Worm (Caenorhabditis elegans) whole organism, mixed stage, embryonic: ENCODE measurements around the gene col-34.

Experiments used
- ces-1 ChIP-seq: fragments of 150-350 bp; optimal IDR thresholded peaks from 2 replicates; lab custom pipeline; 2014; ENCODE audit warnings: missing biosample characterization, missing genetic modification reagents, missing genetic modification characterization
- mep-1 ChIP-seq: fragments of 150-350 bp; optimal IDR thresholded peaks from 2 replicates; lab custom pipeline; 2017; ENCODE audit warnings: missing biosample characterization, missing genetic modification reagents, missing genetic modification characterization, inconsistent platforms
- nhr-76 ChIP-seq: sonication (generic microtip); optimal IDR thresholded peaks from 2 replicates; lab custom pipeline; 2017; ENCODE audit warnings: missing biosample characterization, missing genetic modification characterization
- pha-4 ChIP-seq: fragments of 150-350 bp; optimal IDR thresholded peaks from 2 replicates; lab custom pipeline; 2018; ENCODE audit warnings: missing biosample characterization, missing genetic modification reagents, missing genetic modification characterization
- unc-39 ChIP-seq: fragments of 150-350 bp; optimal IDR thresholded peaks from 2 replicates; lab custom pipeline; 2014; ENCODE audit warnings: missing biosample characterization, missing genetic modification characterization

ce11 chrIV:4272167-4272566 lies 27.8 kb upstream of the col-34 start, which contains the start of gene F36A4.1:
- TF ChIP-seq mep-1 (tag; lab: Kevin White, UChicago) (no peak), unc-39 (tag; lab: Kevin White, UChicago) (no peak), pha-4 (tag; lab: Kevin White, UChicago) (no peak), ces-1 (GFP tag; lab: Kevin White, UChicago) (no peak), nhr-76 (no peak)
